Fruit fly (Drosophila melanogaster): ENCODE results near the gene CG32532.

The CG32532 gene

dm6 chrX:19521753-19522383 is 25.4 kb downstream of the CG32532 start, which contains the start of the genes Idh3a and CoRest (continued):
- TF ChIP-seq hbn (GFP tag; IDR thresholded peaks at IDR 0.05; ENCODE audit: partially characterized antibody) (peak; percentile 47; the same call in 1 of the 2 replicates), jumu (GFP tag; optimal IDR thresholded peaks at IDR 0.05) (peak; percentile 36), fd3F (GFP tag; optimal IDR thresholded peaks at IDR 0.05) (no peak), vnd (GFP tag; IDR thresholded peaks at IDR 0.05; ENCODE audit: partially characterized antibody) (peak; percentile 65), ken (GFP tag; IDR thresholded peaks at IDR 0.05) (0 out of 3 replicates have a peak, but pooled peaks have one; percentile 27), CG7928 (GFP tag; optimal IDR thresholded peaks at IDR 0.05) (peak; percentile 74), CG7556 (GFP tag; optimal IDR thresholded peaks at IDR 0.05) (no peak), CG7271 (tag; optimal IDR thresholded peaks at IDR 0.05) (no peak), Atf3 (GFP tag; optimal IDR thresholded peaks at IDR 0.05) (no peak), CG32532 (GFP tag; IDR thresholded peaks at IDR 0.05) (peak; percentile 64), CG4282 (GFP tag; optimal IDR thresholded peaks at IDR 0.05) (no peak), Drgx (GFP tag; IDR thresholded peaks at IDR 0.05) (no peak), Optix (GFP tag; IDR thresholded peaks at IDR 0.05) (no peak; the same call in 2 of the 3 replicates), ssp (GFP tag; IDR thresholded peaks at IDR 0.05) (0 out of 2 replicates have a peak, but pooled peaks have one; percentile 20), Trl (optimal IDR thresholded peaks at IDR 0.05) (no peak), Trl (GFP tag; optimal IDR thresholded peaks at IDR 0.05) (peak; percentile 1), CG11560 (tag; IDR thresholded peaks at IDR 0.05) (peak; percentile 57; the same call in 1 of the 3 replicates), bbx (GFP tag; IDR thresholded peaks at IDR 0.05; ENCODE audit: partially characterized antibody) (0 out of 2 replicates have a peak, but pooled peaks have one; percentile 14), CG12744 (GFP tag; optimal IDR thresholded peaks at IDR 0.05) (no peak), CG9609 (GFP tag; optimal IDR thresholded peaks at IDR 0.05) (peak; percentile 35), ro (GFP tag; IDR thresholded peaks at IDR 0.05) (no peak), CG8290 (GFP tag; optimal IDR thresholded peaks at IDR 0.05) (peak; percentile 18), CG8290 (tag; optimal IDR thresholded peaks at IDR 0.05) (no peak), CG7745 (tag; optimal IDR thresholded peaks at IDR 0.05) (no peak), knrl (GFP tag; IDR thresholded peaks at IDR 0.05; ENCODE audit: partially characterized antibody) (peak; percentile 81), HLH4C (GFP tag; IDR thresholded peaks at IDR 0.05; ENCODE audit: partially characterized antibody) (peak; percentile 71), Awh (GFP tag; IDR thresholded peaks at IDR 0.05) (no peak), Ptx1 (GFP tag; IDR thresholded peaks at IDR 0.05) (peak; percentile 50), lab (GFP tag; optimal IDR thresholded peaks at IDR 0.05) (no peak), lmd (GFP tag; IDR thresholded peaks at IDR 0.05) (no peak), CG10959 (GFP tag; IDR thresholded peaks at IDR 0.05) (no peak), al (GFP tag; IDR thresholded peaks at IDR 0.05) (0 out of 2 replicates have a peak, but pooled peaks have one; percentile 10), Dek (tag; optimal IDR thresholded peaks at IDR 0.05) (no peak), CG10979 (tag; optimal IDR thresholded peaks at IDR 0.05) (no peak), twi (tag; optimal IDR thresholded peaks at IDR 0.05) (peak; percentile 8), CG4820 (GFP tag; optimal IDR thresholded peaks at IDR 0.05) (peak; percentile 4), Blimp-1 (GFP tag; optimal IDR thresholded peaks at IDR 0.05) (no peak), CG14710 (tag; optimal IDR thresholded peaks at IDR 0.05) (peak; percentile 63), slbo (GFP tag; IDR thresholded peaks at IDR 0.05) (peak; percentile 39; the same call in 1 of the 2 replicates), CG6791 (GFP tag; IDR thresholded peaks at IDR 0.05; ENCODE audit: partially characterized antibody) (peak; percentile 54; the same call in 2 of the 3 replicates), CG14014 (GFP tag; IDR thresholded peaks at IDR 0.05) (peak; percentile 33; the same call in 1 of the 2 replicates), dysf (GFP tag; IDR thresholded peaks at IDR 0.05) (peak; percentile 53; the same call in 2 of the 3 replicates), Hr3 (GFP tag; optimal IDR thresholded peaks at IDR 0.05) (peak; percentile 30), dm (GFP tag; optimal IDR thresholded peaks at IDR 0.05) (peak; percentile 37), gsb (GFP tag; IDR thresholded peaks at IDR 0.05) (no peak), kay (GFP tag; optimal IDR thresholded peaks at IDR 0.05) (no peak), inv (GFP tag; IDR thresholded peaks at IDR 0.05; ENCODE audit: partially characterized antibody) (peak; percentile 69), CG15073 (GFP tag; optimal IDR thresholded peaks at IDR 0.05) (no peak), CG6654 (GFP tag; optimal IDR thresholded peaks at IDR 0.05) (no peak), Nf-YC (tag; optimal IDR thresholded peaks at IDR 0.05) (peak; percentile 2)

Data from whole organism, embryonic.